Worm (Caenorhabditis elegans) whole organism, mixed stage, embryonic: ENCODE measurements around the gene ZC239.21.

Experiments
- M03D4.4 ChIP-seq: sonication (generic microtip); optimal IDR thresholded peaks from 2 replicates; lab custom pipeline; 2017; ENCODE audit warnings: mild to moderate bottlenecking, missing genetic modification characterization, missing compliant biosample characterization
- blmp-1 ChIP-seq: fragments of 150-350 bp; optimal IDR thresholded peaks from 2 replicates; lab custom pipeline; 2014; ENCODE audit warnings: missing biosample characterization, missing genetic modification characterization
- ceh-39 ChIP-seq: fragments of 150-350 bp; optimal IDR thresholded peaks from 2 replicates; lab custom pipeline; 2014; ENCODE audit warnings: missing biosample characterization, missing genetic modification characterization
- ceh-43 ChIP-seq: fragments of 200-800 bp; sonication (Bioruptor generic); optimal IDR thresholded peaks from 2 replicates; lab custom pipeline; 2018; ENCODE audit warnings: mild to moderate bottlenecking, missing genetic modification characterization, moderate library complexity, missing compliant biosample characterization
- ceh-83 ChIP-seq: fragments of 200-800 bp; sonication (Bioruptor generic); optimal IDR thresholded peaks from 2 replicates; lab custom pipeline; 2018; ENCODE audit warnings: mild to moderate bottlenecking, missing genetic modification characterization, missing compliant biosample characterization
- ces-1 ChIP-seq: fragments of 150-350 bp; optimal IDR thresholded peaks from 2 replicates; lab custom pipeline; 2014; ENCODE audit warnings: missing biosample characterization, missing genetic modification reagents, missing genetic modification characterization
- cnd-1 ChIP-seq: fragments of 200-800 bp; sonication (Bioruptor generic); optimal IDR thresholded peaks from 2 replicates; lab custom pipeline; 2018; ENCODE audit warnings: mild to moderate bottlenecking, missing genetic modification characterization, missing compliant biosample characterization
- drap-1 ChIP-seq: fragments of 200-800 bp; sonication (Bioruptor generic); optimal IDR thresholded peaks from 3 replicates; lab custom pipeline; 2018; ENCODE audit warnings: mild to moderate bottlenecking, missing genetic modification characterization, missing compliant biosample characterization
- elt-1 ChIP-seq: sonication (generic microtip); optimal IDR thresholded peaks from 2 replicates; lab custom pipeline; 2017; ENCODE audit warnings: missing genetic modification characterization, mild to moderate bottlenecking, missing compliant biosample characterization, antibody characterized with exemption, moderate library complexity, borderline replicate concordance; ENCODE audit not compliant: insufficient read depth
- elt-3 ChIP-seq: fragments of 150-350 bp; optimal IDR thresholded peaks from 2 replicates; lab custom pipeline; 2014; ENCODE audit warnings: missing biosample characterization, missing genetic modification characterization
- flh-1 ChIP-seq: fragments of 200-800 bp; sonication (Bioruptor generic); optimal IDR thresholded peaks from 2 replicates; lab custom pipeline; 2018; ENCODE audit warnings: mild to moderate bottlenecking, missing genetic modification characterization, moderate library complexity, missing compliant biosample characterization
- ham-2 ChIP-seq: fragments of 200-800 bp; sonication (Bioruptor generic); optimal IDR thresholded peaks from 2 replicates; lab custom pipeline; 2018; ENCODE audit warnings: mild to moderate bottlenecking, missing genetic modification characterization, missing compliant biosample characterization
- hlh-1 ChIP-seq: fragments of 150-350 bp; optimal IDR thresholded peaks from 2 replicates; lab custom pipeline; 2014; ENCODE audit warnings: missing biosample characterization, missing genetic modification reagents, missing genetic modification characterization
- lin-13 ChIP-seq: fragments of 150-350 bp; optimal IDR thresholded peaks from 2 replicates; lab custom pipeline; 2014; ENCODE audit warnings: missing biosample characterization, missing genetic modification characterization
- lsy-2 ChIP-seq: fragments of 150-350 bp; optimal IDR thresholded peaks from 2 replicates; lab custom pipeline; 2014; ENCODE audit warnings: missing biosample characterization, missing genetic modification characterization
- mab-5 ChIP-seq: fragments of 150-350 bp; optimal IDR thresholded peaks from 2 replicates; lab custom pipeline; 2014; ENCODE audit warnings: missing biosample characterization, missing genetic modification characterization
- mep-1 ChIP-seq: fragments of 150-350 bp; optimal IDR thresholded peaks from 2 replicates; lab custom pipeline; 2017; ENCODE audit warnings: missing biosample characterization, missing genetic modification reagents, missing genetic modification characterization, inconsistent platforms
- mls-2 ChIP-seq: sonication (generic microtip); optimal IDR thresholded peaks from 2 replicates; lab custom pipeline; 2016; ENCODE audit warnings: mild to moderate bottlenecking, missing genetic modification characterization, moderate library complexity, missing compliant biosample characterization
- nhr-2 ChIP-seq: fragments of 150-350 bp; optimal IDR thresholded peaks from 2 replicates; lab custom pipeline; 2014; ENCODE audit warnings: missing biosample characterization, missing genetic modification characterization
- nhr-237 ChIP-seq: fragments of 150-350 bp; optimal IDR thresholded peaks from 2 replicates; lab custom pipeline; 2014; ENCODE audit warnings: missing biosample characterization, missing genetic modification characterization
- nhr-28 ChIP-seq: fragments of 150-350 bp; optimal IDR thresholded peaks from 2 replicates; lab custom pipeline; 2014; ENCODE audit warnings: missing biosample characterization, missing genetic modification characterization
- sem-2 ChIP-seq: fragments of 200-800 bp; sonication (Bioruptor generic); optimal IDR thresholded peaks from 2 replicates; lab custom pipeline; 2018; ENCODE audit warnings: mild to moderate bottlenecking, missing genetic modification characterization, missing compliant biosample characterization
- snpc-4 ChIP-seq: fragments of 150-350 bp; optimal IDR thresholded peaks from 2 replicates; lab custom pipeline; 2014; ENCODE audit warnings: missing biosample characterization, missing genetic modification characterization
- sptf-1 ChIP-seq: sonication (generic microtip); optimal IDR thresholded peaks from 2 replicates; lab custom pipeline; 2017; ENCODE audit warnings: mild to moderate bottlenecking, missing genetic modification characterization, moderate library complexity, missing compliant biosample characterization
- tbx-8 ChIP-seq: fragments of 200-800 bp; sonication (Bioruptor generic); optimal IDR thresholded peaks from 2 replicates; lab custom pipeline; 2018; ENCODE audit warnings: mild to moderate bottlenecking, missing genetic modification characterization, moderate library complexity, missing compliant biosample characterization
- unc-120 ChIP-seq: sonication (generic microtip); optimal IDR thresholded peaks from 2 replicates; lab custom pipeline; 2017; ENCODE audit warnings: missing genetic modification characterization, missing compliant biosample characterization; ENCODE audit not compliant: poor library complexity, severe bottlenecking
- unc-39 ChIP-seq: fragments of 150-350 bp; optimal IDR thresholded peaks from 2 replicates; lab custom pipeline; 2014; ENCODE audit warnings: missing biosample characterization, missing genetic modification characterization
- unc-62 ChIP-seq: fragments of 150-350 bp; optimal IDR thresholded peaks from 2 replicates; lab custom pipeline; 2014; ENCODE audit warnings: missing biosample characterization, missing genetic modification reagents, missing genetic modification characterization
- zip-8 ChIP-seq: fragments of 150-350 bp; optimal IDR thresholded peaks from 2 replicates; lab custom pipeline; 2014; ENCODE audit warnings: missing biosample characterization, missing genetic modification characterization
- ztf-11 ChIP-seq: fragments of 150-350 bp; optimal IDR thresholded peaks from 2 replicates; lab custom pipeline; 2014; ENCODE audit warnings: missing biosample characterization, missing genetic modification characterization

Gene ZC239.21

DNA sequence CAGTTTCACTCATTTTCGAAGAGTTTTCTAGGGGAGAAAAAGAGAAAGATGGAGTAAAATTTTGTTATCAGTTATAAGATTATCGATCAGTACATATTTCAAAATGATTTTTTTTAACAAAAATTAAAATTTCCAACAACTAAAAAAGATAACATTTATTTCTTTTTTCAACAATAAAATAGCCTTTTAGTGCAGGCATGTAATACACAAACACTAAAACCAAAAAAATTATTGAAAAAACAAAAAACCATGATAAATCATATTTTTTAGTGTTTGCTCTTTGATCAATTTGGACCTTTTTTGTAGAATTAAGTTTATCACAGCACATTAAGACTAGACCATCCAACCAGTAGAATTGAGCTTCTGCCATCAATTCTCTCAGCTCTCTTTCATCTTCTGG, 17.9 kb downstream of the ZC239.21 start, which contains the start of gene ZC239.15:
ZC239.15 (minus strand) TSS at position 101 of the 400 bp plus-strand sequence.
- TF ChIP-seq nhr-237: no peak
- no peak for TF ChIP-seq cnd-1 (tag; lab: Kevin White, UChicago)
- TF ChIP-seq zip-8: no peak
- no peak for TF ChIP-seq blmp-1 (tag; lab: Kevin White, UChicago)
- no peak for TF ChIP-seq mep-1
- TF ChIP-seq tbx-8 (GFP tag; lab: Kevin White, UChicago): no peak
- TF ChIP-seq unc-39 (tag; lab: Kevin White, UChicago): no peak
- no peak for TF ChIP-seq elt-3 (tag; lab: Kevin White, UChicago)
- TF ChIP-seq sem-2 (GFP tag; lab: Kevin White, UChicago): no peak
- TF ChIP-seq nhr-28 (tag; lab: Kevin White, UChicago): no peak
- TF ChIP-seq ham-2 (GFP tag; lab: Kevin White, UChicago): no peak
- TF ChIP-seq ceh-83 (GFP tag; lab: Kevin White, UChicago): no peak
- TF ChIP-seq sptf-1 (tag; lab: Kevin White, UChicago): no peak
- no peak for TF ChIP-seq mab-5 (tag; lab: Kevin White, UChicago)
- no peak for TF ChIP-seq lin-13 (tag; lab: Kevin White, UChicago)
- no peak for TF ChIP-seq mls-2
- TF ChIP-seq drap-1 (GFP tag; lab: Kevin White, UChicago): no peak

DNA sequence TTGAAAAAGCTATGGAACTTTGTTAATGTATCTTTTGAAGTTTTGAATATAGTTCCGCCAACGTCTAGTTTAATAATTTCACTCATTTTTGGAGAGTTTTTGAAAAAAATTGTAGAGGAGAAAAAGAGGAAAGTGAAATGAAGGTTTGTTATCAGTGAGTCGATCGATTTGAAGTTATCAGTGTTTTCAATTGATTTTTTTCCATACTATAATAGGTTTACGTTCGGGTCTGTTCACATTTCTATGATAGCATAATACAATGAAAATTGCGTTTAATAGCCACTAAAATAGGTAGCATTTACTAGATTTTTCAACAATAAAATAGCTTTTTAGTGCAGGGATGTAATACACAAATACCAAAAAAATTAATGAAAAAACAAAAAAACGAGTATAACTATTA, 18.5 kb downstream of the ZC239.21 start, which contains the start of gene ZC239.16:
ZC239.16 (minus strand) TSS at position 120 of the 400 bp plus-strand sequence.
- TF ChIP-seq lsy-2 (tag; lab: Kevin White, UChicago): no peak

DNA sequence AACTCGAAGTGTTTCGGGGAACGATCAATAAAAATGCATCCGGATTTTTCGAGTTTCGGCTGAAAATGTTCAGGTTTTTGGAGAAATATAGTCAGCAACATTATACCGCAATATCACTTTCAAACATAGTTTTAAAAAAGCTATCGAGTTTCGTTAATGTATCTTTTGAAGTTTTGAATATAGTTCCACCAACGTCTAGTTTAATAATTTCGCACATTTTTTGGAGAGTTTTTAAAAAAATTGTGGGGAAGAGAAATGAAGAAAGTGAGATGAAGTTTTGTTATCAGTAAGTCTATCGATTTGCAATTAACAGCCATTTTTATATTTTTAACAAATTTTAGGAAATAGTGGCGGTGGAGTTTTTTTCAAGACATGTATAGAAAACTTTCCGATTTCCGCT, 19.0 kb downstream of the ZC239.21 start, which contains the start of gene ZC239.17:
ZC239.17 (minus strand) TSS at position 101 of the 400 bp plus-strand sequence.
- no peak for TF ChIP-seq ztf-11
- no peak for TF ChIP-seq lin-13 (tag; lab: Kevin White, UChicago)
- no peak for TF ChIP-seq ces-1
- TF ChIP-seq ceh-83 (GFP tag; lab: Kevin White, UChicago): no peak
- TF ChIP-seq snpc-4: no peak
- no peak for TF ChIP-seq hlh-1
- TF ChIP-seq lsy-2 (tag; lab: Kevin White, UChicago): no peak
- TF ChIP-seq mab-5 (tag; lab: Kevin White, UChicago): no peak
- TF ChIP-seq tbx-8 (GFP tag; lab: Kevin White, UChicago): no peak
- TF ChIP-seq, all 35 proteins: peak for 0

DNA sequence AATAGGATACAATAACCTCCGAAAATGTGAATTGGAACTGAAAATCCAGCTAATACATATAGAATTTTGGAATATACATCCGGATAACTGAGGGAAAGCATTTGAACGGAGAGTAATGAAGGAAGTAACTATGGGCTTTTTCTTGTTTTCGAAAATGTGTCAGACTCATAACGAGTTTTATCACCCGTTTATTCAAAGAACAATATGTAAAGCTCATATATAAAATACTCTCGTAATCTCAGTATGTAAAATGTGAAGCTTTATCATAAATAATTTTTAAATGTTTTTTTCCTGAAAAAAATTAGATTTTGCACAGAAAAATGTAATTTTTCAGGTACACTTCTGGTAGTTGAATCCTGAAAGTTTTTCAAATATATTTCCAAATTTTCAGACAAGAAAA, 23.7 kb downstream of the ZC239.21 start, which contains the start of gene srh-297:
srh-297 (minus strand) TSS at position 101 of the 400 bp plus-strand sequence.
- TF ChIP-seq ces-1: no peak
- TF ChIP-seq drap-1 (GFP tag; lab: Kevin White, UChicago): no peak
- no peak for TF ChIP-seq sptf-1 (tag; lab: Kevin White, UChicago)
- TF ChIP-seq lin-13 (tag; lab: Kevin White, UChicago): no peak
- no peak for TF ChIP-seq cnd-1 (tag; lab: Kevin White, UChicago)
- TF ChIP-seq ceh-43 (GFP tag; lab: Kevin White, UChicago): no peak
- no peak for TF ChIP-seq nhr-28 (tag; lab: Kevin White, UChicago)
- TF ChIP-seq zip-8: no peak
- TF ChIP-seq lsy-2 (tag; lab: Kevin White, UChicago): no peak

DNA sequence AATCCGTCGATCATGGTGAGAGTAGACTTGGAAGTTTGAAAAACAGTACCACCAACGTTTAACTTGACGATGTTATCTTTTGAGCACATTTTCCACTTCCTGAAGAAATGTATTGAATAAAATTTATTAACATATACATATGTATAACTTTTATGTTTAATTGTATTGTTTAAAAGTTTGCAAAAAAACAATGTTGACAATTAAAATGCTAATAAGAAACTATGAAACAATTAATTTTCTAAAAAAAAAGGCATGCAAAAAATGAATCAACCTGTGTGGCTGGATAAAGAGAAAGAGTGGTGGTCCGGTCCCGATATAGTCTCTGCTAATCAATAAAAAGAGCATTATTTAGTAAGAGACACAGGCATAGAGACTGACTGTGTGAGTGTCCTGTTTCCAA, 28.0 kb downstream of the ZC239.21 start, which contains the start of gene C17F4.8:
C17F4.8 (minus strand) TSS at position 101 of the 400 bp plus-strand sequence.
- TF ChIP-seq flh-1: no peak
- no peak for TF ChIP-seq elt-1 (tag; lab: Kevin White, UChicago)
- no peak for TF ChIP-seq ceh-39
- TF ChIP-seq unc-120 (tag; lab: Kevin White, UChicago): no peak
- no peak for TF ChIP-seq nhr-2
- no peak for TF ChIP-seq ztf-11
- TF ChIP-seq ces-1: no peak
- TF ChIP-seq unc-62 (GFP tag; lab: Kevin White, UChicago): no peak
- no peak for TF ChIP-seq nhr-28 (tag; lab: Kevin White, UChicago)
- no peak for TF ChIP-seq mab-5 (tag; lab: Kevin White, UChicago)
- TF ChIP-seq blmp-1 (tag; lab: Kevin White, UChicago): no peak
- no peak for TF ChIP-seq elt-3 (tag; lab: Kevin White, UChicago)
- no peak for TF ChIP-seq tbx-8 (GFP tag; lab: Kevin White, UChicago)
- TF ChIP-seq M03D4.4 (tag; lab: Kevin White, UChicago): no peak
- TF ChIP-seq, all 35 proteins: peak for 0
